Fruit fly (Drosophila melanogaster): Measurements from ENCODE around the gene Gr93b.

Gr93b gene

DNA sequence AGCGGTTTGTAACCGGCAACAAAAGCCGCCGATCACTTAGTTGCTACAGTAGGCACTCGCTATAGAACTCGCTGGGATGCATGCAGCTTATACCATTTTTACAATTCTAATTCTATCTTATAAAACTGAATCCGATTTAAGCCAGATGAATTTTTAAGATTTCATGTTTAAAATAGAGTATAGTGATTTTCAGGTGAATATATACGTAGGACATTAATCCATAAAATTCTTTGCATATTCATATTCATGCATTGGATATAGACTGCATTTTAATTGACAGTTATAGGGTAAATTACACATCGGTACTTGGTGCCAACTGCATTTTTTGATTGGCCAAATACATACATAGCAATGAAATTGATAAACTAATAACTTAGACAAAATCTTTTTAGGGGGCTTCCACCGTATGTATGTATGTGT is 44.0 kb upstream of the Gr93b start (continued):
- TF ChIP-seq NK7.1 (GFP tag; optimal IDR thresholded peaks at IDR 0.05) (no peak), CG6272 (GFP tag; IDR thresholded peaks at IDR 0.05) (peak; percentile 23; the same call in 1 of the 2 replicates), CG30020 (tag; optimal IDR thresholded peaks at IDR 0.05) (no peak), twi (tag; optimal IDR thresholded peaks at IDR 0.05) (no peak), croc (GFP tag; conservative IDR thresholded peaks at IDR 0.05) (peak; percentile 35; the same call in 1 of the 3 replicates), CG7745 (tag; optimal IDR thresholded peaks at IDR 0.05) (no peak), p53 (GFP tag; optimal IDR thresholded peaks at IDR 0.05) (no peak), CG7357 (GFP tag; IDR thresholded peaks at IDR 0.05) (peak; percentile 45; the same call in 1 of the 3 replicates), Fer1 (GFP tag; optimal IDR thresholded peaks at IDR 0.05) (no peak), C15 (GFP tag; IDR thresholded peaks at IDR 0.05) (no peak), slou (GFP tag; optimal IDR thresholded peaks at IDR 0.05) (peak; percentile 14), MBD-R2 (GFP tag; IDR thresholded peaks at IDR 0.05) (no peak), gce (GFP tag; IDR thresholded peaks at IDR 0.05) (no peak), CG4730 (GFP tag; IDR thresholded peaks at IDR 0.05) (no peak), CG13424 (tag; optimal IDR thresholded peaks at IDR 0.05) (peak; percentile 18), tap (tag; optimal IDR thresholded peaks at IDR 0.05) (no peak), CG10366 (GFP tag; IDR thresholded peaks at IDR 0.05) (peak; percentile 19; the same call in 1 of the 2 replicates), esg (GFP tag; conservative IDR thresholded peaks at IDR 0.05) (peak; percentile 39; the same call in 1 of the 2 replicates), CG12744 (GFP tag; optimal IDR thresholded peaks at IDR 0.05) (no peak), sens-2 (GFP tag; IDR thresholded peaks at IDR 0.05) (no peak), CG15011 (GFP tag; optimal IDR thresholded peaks at IDR 0.05) (no peak), cas (GFP tag; IDR thresholded peaks at IDR 0.05) (no peak), Sry-δ (GFP tag; optimal IDR thresholded peaks at IDR 0.05) (no peak), peb (GFP tag; IDR thresholded peaks at IDR 0.05) (no peak), CG4617 (GFP tag; optimal IDR thresholded peaks at IDR 0.05; ENCODE audit: borderline replicate concordance) (no peak), Aef1 (GFP tag; IDR thresholded peaks at IDR 0.05) (peak; percentile 39; the same call in 1 of the 3 replicates), kni (GFP tag; optimal IDR thresholded peaks at IDR 0.05) (no peak), emc (GFP tag; optimal IDR thresholded peaks at IDR 0.05) (no peak), HLH4C (GFP tag; IDR thresholded peaks at IDR 0.05; ENCODE audit: partially characterized antibody) (no peak), CTCF (GFP tag; optimal IDR thresholded peaks at IDR 0.05) (no peak), lab (GFP tag; optimal IDR thresholded peaks at IDR 0.05) (no peak), CG32532 (GFP tag; IDR thresholded peaks at IDR 0.05) (no peak), Six4 (GFP tag; optimal IDR thresholded peaks at IDR 0.05) (no peak), CG12071 (GFP tag; optimal IDR thresholded peaks at IDR 0.05) (no peak), ken (GFP tag; IDR thresholded peaks at IDR 0.05) (0 out of 3 replicates have a peak, but pooled peaks have one; percentile 53), CG14667 (GFP tag; IDR thresholded peaks at IDR 0.05) (0 out of 2 replicates have a peak, but pooled peaks have one; percentile 42), CG32772 (GFP tag; IDR thresholded peaks at IDR 0.05) (peak; percentile 67), Spps (tag; optimal IDR thresholded peaks at IDR 0.05) (no peak), CG2889 (GFP tag; IDR thresholded peaks at IDR 0.05) (no peak), prd (optimal IDR thresholded peaks at IDR 0.05) (no peak), prd (GFP tag; IDR thresholded peaks at IDR 0.05) (peak; percentile 67), CG12236 (GFP tag; optimal IDR thresholded peaks at IDR 0.05) (no peak), CG15269 (tag; optimal IDR thresholded peaks at IDR 0.05) (no peak), HLHmδ (GFP tag; optimal IDR thresholded peaks at IDR 0.05) (no peak), zen2 (GFP tag; IDR thresholded peaks at IDR 0.05; ENCODE audit: partially characterized antibody) (no peak), trem (tag; optimal IDR thresholded peaks at IDR 0.05) (no peak), Rx (GFP tag; IDR thresholded peaks at IDR 0.05) (peak; percentile 46; the same call in 1 of the 2 replicates), knrl (GFP tag; IDR thresholded peaks at IDR 0.05; ENCODE audit: partially characterized antibody) (no peak), pfk (GFP tag; optimal IDR thresholded peaks at IDR 0.05) (no peak), CG2875 (GFP tag; optimal IDR thresholded peaks at IDR 0.05) (peak; percentile 24), CG2129 (GFP tag; IDR thresholded peaks at IDR 0.05; ENCODE audit: partially characterized antibody) (no peak), cg (GFP tag; optimal IDR thresholded peaks at IDR 0.05) (no peak)
